Fruit fly (Drosophila melanogaster) whole organism, embryonic: ENCODE data around the gene path.
A peak's percentile ranks its signal among the peaks of the same experiment; 100 is the strongest.

ENCODE experiments used
- Abd-B ChIP-seq: fragments of 200-800 bp; sonication (Bioruptor generic); optimal IDR thresholded peaks from 2 replicates; lab custom pipeline; 2018; ENCODE audit warnings: missing biosample characterization, mild to moderate bottlenecking, missing genetic modification characterization, moderate library complexity
- Asciz ChIP-seq: fragments of 200-800 bp; sonication (Bioruptor generic); optimal IDR thresholded peaks from 2 replicates; lab custom pipeline; 2017; ENCODE audit warnings: missing biosample characterization, mild to moderate bottlenecking, missing genetic modification characterization, missing genetic modification reagents
- Bteb2 ChIP-seq: fragments of 200-800 bp; sonication (Bioruptor generic); optimal IDR thresholded peaks from 2 replicates; lab custom pipeline; 2016; ENCODE audit warnings: missing biosample characterization, missing genetic modification characterization
- CG10462 ChIP-seq: fragments of 200-800 bp; sonication (Bioruptor generic); optimal IDR thresholded peaks from 2 replicates; lab custom pipeline; 2016; ENCODE audit warnings: missing biosample characterization, missing genetic modification characterization
- CG10543 ChIP-seq: fragments of 200-800 bp; sonication (Bioruptor generic); optimal IDR thresholded peaks from 3 replicates; lab custom pipeline; 2017; ENCODE audit warnings: missing biosample characterization, mild to moderate bottlenecking, missing genetic modification characterization, moderate library complexity
- CG17361 ChIP-seq: fragments of 200-800 bp; sonication (Bioruptor generic); IDR thresholded peaks from 3 replicates; pipeline ENCODE4 v1.3.6; 2022; ENCODE audit warnings: missing biosample characterization, missing genetic modification characterization
- CG1792 ChIP-seq: fragments of 200-800 bp; sonication (Bioruptor generic); optimal IDR thresholded peaks from 2 replicates; lab custom pipeline; 2016; ENCODE audit warnings: missing biosample characterization, missing genetic modification characterization
- CG2889 ChIP-seq: fragments of 200-800 bp; sonication (Bioruptor generic); IDR thresholded peaks from 3 replicates; pipeline ENCODE4 v1.3.6; 2022; ENCODE audit warnings: missing biosample characterization, missing genetic modification characterization
- CG32772 ChIP-seq: fragments of 200-800 bp; sonication (Bioruptor generic); IDR thresholded peaks from 2 replicates; pipeline ENCODE4 v1.3.6; 2022; ENCODE audit warnings: missing biosample characterization, missing genetic modification characterization
- CG3407 ChIP-seq: fragments of 200-800 bp; sonication (Bioruptor generic); optimal IDR thresholded peaks from 2 replicates; lab custom pipeline; 2018; ENCODE audit warnings: missing biosample characterization, mild to moderate bottlenecking, missing genetic modification characterization
- CG42726 ChIP-seq: fragments of 200-800 bp; sonication (Bioruptor generic); IDR thresholded peaks from 2 replicates; pipeline ENCODE4 v1.3.6; 2022; ENCODE audit warnings: missing biosample characterization, missing genetic modification characterization; ENCODE audit not compliant: partially characterized antibody
- CG4328 ChIP-seq: fragments of 200-800 bp; sonication (Bioruptor generic); optimal IDR thresholded peaks from 3 replicates; lab custom pipeline; 2017; ENCODE audit warnings: missing biosample characterization, missing genetic modification reagents, missing genetic modification characterization
- CG43689 ChIP-seq: fragments of 200-800 bp; sonication (Bioruptor generic); IDR thresholded peaks from 2 replicates; pipeline ENCODE4 v1.3.6; 2022; ENCODE audit warnings: missing biosample characterization, missing genetic modification characterization
- CG5953 ChIP-seq: fragments of 200-800 bp; sonication (Bioruptor generic); IDR thresholded peaks from 2 replicates; pipeline ENCODE4 v1.3.6; 2022; ENCODE audit warnings: missing biosample characterization, missing genetic modification characterization
- CG6813 ChIP-seq: fragments of 200-800 bp; sonication (Bioruptor generic); optimal IDR thresholded peaks from 2 replicates; lab custom pipeline; 2017; ENCODE audit warnings: missing biosample characterization, missing genetic modification characterization, mild to moderate bottlenecking, moderate library complexity, missing genetic modification reagents
- CG7928 ChIP-seq: fragments of 200-800 bp; sonication (Bioruptor generic); optimal IDR thresholded peaks from 2 replicates; lab custom pipeline; 2017; ENCODE audit warnings: missing biosample characterization, mild to moderate bottlenecking, missing genetic modification characterization
- CoRest ChIP-seq: fragments of 200-800 bp; sonication (Bioruptor generic); optimal IDR thresholded peaks from 3 replicates; lab custom pipeline; 2018; ENCODE audit warnings: missing biosample characterization, mild to moderate bottlenecking, missing genetic modification characterization, moderate library complexity
- D19B ChIP-seq: fragments of 200-800 bp; sonication (Bioruptor generic); optimal IDR thresholded peaks from 2 replicates; lab custom pipeline; 2017; ENCODE audit warnings: missing biosample characterization, mild to moderate bottlenecking, missing genetic modification characterization
- Dip3 ChIP-seq: fragments of 200-800 bp; sonication (Bioruptor generic); optimal IDR thresholded peaks from 3 replicates; lab custom pipeline; 2016; ENCODE audit warnings: missing biosample characterization, missing genetic modification characterization
- HLHmδ ChIP-seq: fragments of 200-800 bp; sonication (Bioruptor generic); optimal IDR thresholded peaks from 2 replicates; lab custom pipeline; 2018; ENCODE audit warnings: missing biosample characterization, mild to moderate bottlenecking, missing genetic modification characterization, moderate library complexity
- Hey ChIP-seq: fragments of 200-800 bp; sonication (Bioruptor generic); optimal IDR thresholded peaks from 3 replicates; lab custom pipeline; 2018; ENCODE audit warnings: missing biosample characterization, mild to moderate bottlenecking, missing genetic modification characterization
- Hr3 ChIP-seq: fragments of 200-800 bp; sonication (Bioruptor generic); optimal IDR thresholded peaks from 3 replicates; lab custom pipeline; 2016; ENCODE audit warnings: missing biosample characterization, missing genetic modification characterization
- MTF-1 ChIP-seq: fragments of 200-800 bp; sonication (Bioruptor generic); optimal IDR thresholded peaks from 2 replicates; lab custom pipeline; 2018; ENCODE audit warnings: missing biosample characterization, mild to moderate bottlenecking, missing genetic modification characterization, borderline replicate concordance
- Xbp1 ChIP-seq: fragments of 200-800 bp; sonication (Bioruptor generic); optimal IDR thresholded peaks from 3 replicates; lab custom pipeline; 2016; ENCODE audit warnings: missing biosample characterization, mild to moderate bottlenecking, missing genetic modification characterization
- amos ChIP-seq: fragments of 200-800 bp; sonication (Bioruptor generic); IDR thresholded peaks from 2 replicates; pipeline ENCODE4 v1.3.6; 2022; ENCODE audit warnings: missing biosample characterization, missing genetic modification characterization; ENCODE audit not compliant: partially characterized antibody
- bbx ChIP-seq: fragments of 200-800 bp; sonication (Bioruptor generic); IDR thresholded peaks from 2 replicates; pipeline ENCODE4 v1.3.6; 2022; ENCODE audit warnings: missing biosample characterization, missing genetic modification characterization; ENCODE audit not compliant: partially characterized antibody
- bcd ChIP-seq: fragments of 200-800 bp; sonication (Bioruptor generic); optimal IDR thresholded peaks from 2 replicates; lab custom pipeline; 2017; ENCODE audit warnings: missing biosample characterization, mild to moderate bottlenecking, missing genetic modification characterization
- cato ChIP-seq: fragments of 200-800 bp; sonication (Bioruptor generic); optimal IDR thresholded peaks from 2 replicates; lab custom pipeline; 2016; ENCODE audit warnings: missing biosample characterization, missing genetic modification characterization, borderline replicate concordance
- corto ChIP-seq: fragments of 200-800 bp; sonication (Bioruptor generic); optimal IDR thresholded peaks from 2 replicates; lab custom pipeline; 2016; ENCODE audit warnings: missing biosample characterization, mild to moderate bottlenecking, missing genetic modification characterization, moderate library complexity
- dati ChIP-seq: fragments of 200-800 bp; sonication (Bioruptor generic); IDR thresholded peaks from 2 replicates; pipeline ENCODE4 v1.3.6; 2022; ENCODE audit warnings: missing biosample characterization, missing genetic modification characterization
- dmrt99B ChIP-seq: fragments of 200-800 bp; sonication (Bioruptor generic); optimal IDR thresholded peaks from 2 replicates; lab custom pipeline; 2018; ENCODE audit warnings: missing biosample characterization, mild to moderate bottlenecking, missing genetic modification characterization, moderate library complexity
- dpn ChIP-seq, 2 experiments: fragments of 200-800 bp; sonication (Bioruptor generic); optimal IDR thresholded peaks; 3 replicates each; lab custom pipeline; 2016; ENCODE audit warnings: missing biosample characterization in 2 of 2, missing genetic modification characterization in 2 of 2
- fd64A ChIP-seq: fragments of 200-800 bp; sonication (Bioruptor generic); optimal IDR thresholded peaks from 3 replicates; lab custom pipeline; 2018; ENCODE audit warnings: missing biosample characterization, mild to moderate bottlenecking, missing genetic modification characterization
- gce ChIP-seq: fragments of 200-800 bp; sonication (Bioruptor generic); IDR thresholded peaks from 3 replicates; pipeline ENCODE4 v1.3.6; 2022; ENCODE audit warnings: missing biosample characterization, missing genetic modification characterization
- gsb-n ChIP-seq: fragments of 200-800 bp; sonication (Bioruptor generic); optimal IDR thresholded peaks from 3 replicates; lab custom pipeline; 2018; ENCODE audit warnings: missing biosample characterization, mild to moderate bottlenecking, missing genetic modification characterization
- hb ChIP-seq: fragments of 200-800 bp; sonication (Bioruptor generic); IDR thresholded peaks from 3 replicates; pipeline ENCODE4 v1.3.6; 2022; ENCODE audit warnings: missing biosample characterization, missing genetic modification characterization; ENCODE audit not compliant: partially characterized antibody
- her ChIP-seq: fragments of 200-800 bp; sonication (Bioruptor generic); optimal IDR thresholded peaks from 2 replicates; lab custom pipeline; 2016; ENCODE audit warnings: missing biosample characterization, missing genetic modification characterization
- hth ChIP-seq: fragments of >200 bp; optimal IDR thresholded peaks from 2 replicates; lab custom pipeline; 2017; ENCODE audit warnings: inconsistent platforms
- jing ChIP-seq: fragments of 200-800 bp; sonication (Bioruptor generic); optimal IDR thresholded peaks from 2 replicates; lab custom pipeline; 2018; ENCODE audit warnings: missing biosample characterization, mild to moderate bottlenecking, missing genetic modification characterization
- org-1 ChIP-seq: fragments of 200-800 bp; sonication (Bioruptor generic); optimal IDR thresholded peaks from 2 replicates; lab custom pipeline; 2017; ENCODE audit warnings: missing biosample characterization, missing genetic modification characterization
- pb ChIP-seq: fragments of 200-800 bp; sonication (Bioruptor generic); optimal IDR thresholded peaks from 3 replicates; lab custom pipeline; 2016; ENCODE audit warnings: missing biosample characterization, missing genetic modification characterization
- sima ChIP-seq: fragments of 200-800 bp; sonication (Bioruptor generic); optimal IDR thresholded peaks from 2 replicates; lab custom pipeline; 2016; ENCODE audit warnings: missing biosample characterization, missing genetic modification characterization
- so ChIP-seq: fragments of 200-800 bp; sonication (Bioruptor generic); IDR thresholded peaks from 3 replicates; pipeline ENCODE4 v1.3.6; 2022; ENCODE audit warnings: missing biosample characterization, missing genetic modification characterization
- sob ChIP-seq: fragments of 200-800 bp; sonication (Bioruptor generic); IDR thresholded peaks from 2 replicates; pipeline ENCODE4 v1.3.6; 2022; ENCODE audit warnings: missing biosample characterization, missing genetic modification characterization
- ssp ChIP-seq: fragments of 200-800 bp; sonication (Bioruptor generic); IDR thresholded peaks from 2 replicates; pipeline ENCODE4 v1.3.6; 2022; ENCODE audit warnings: missing biosample characterization, missing genetic modification characterization
- stc ChIP-seq: fragments of 200-800 bp; sonication (Bioruptor generic); IDR thresholded peaks from 2 replicates; pipeline ENCODE4 v1.3.6; 2022; ENCODE audit warnings: missing biosample characterization, missing genetic modification characterization
- sug ChIP-seq: fragments of 200-800 bp; optimal IDR thresholded peaks from 2 replicates; lab custom pipeline; 2019; ENCODE audit warnings: missing biosample characterization, mild to moderate bottlenecking, missing genetic modification characterization, moderate library complexity
- tgo ChIP-seq: fragments of 200-800 bp; sonication (Bioruptor generic); IDR thresholded peaks from 3 replicates; pipeline ENCODE4 v1.3.6; 2022; ENCODE audit warnings: missing biosample characterization, missing genetic modification characterization
- zen ChIP-seq: fragments of 200-800 bp; sonication (Bioruptor generic); optimal IDR thresholded peaks from 3 replicates; lab custom pipeline; 2018; ENCODE audit warnings: missing biosample characterization, mild to moderate bottlenecking, missing genetic modification characterization, moderate library complexity
- zf30C ChIP-seq: fragments of 200-800 bp; sonication (Bioruptor generic); optimal IDR thresholded peaks from 3 replicates; lab custom pipeline; 2018; ENCODE audit warnings: missing biosample characterization, mild to moderate bottlenecking, missing genetic modification characterization

The path gene

DNA sequence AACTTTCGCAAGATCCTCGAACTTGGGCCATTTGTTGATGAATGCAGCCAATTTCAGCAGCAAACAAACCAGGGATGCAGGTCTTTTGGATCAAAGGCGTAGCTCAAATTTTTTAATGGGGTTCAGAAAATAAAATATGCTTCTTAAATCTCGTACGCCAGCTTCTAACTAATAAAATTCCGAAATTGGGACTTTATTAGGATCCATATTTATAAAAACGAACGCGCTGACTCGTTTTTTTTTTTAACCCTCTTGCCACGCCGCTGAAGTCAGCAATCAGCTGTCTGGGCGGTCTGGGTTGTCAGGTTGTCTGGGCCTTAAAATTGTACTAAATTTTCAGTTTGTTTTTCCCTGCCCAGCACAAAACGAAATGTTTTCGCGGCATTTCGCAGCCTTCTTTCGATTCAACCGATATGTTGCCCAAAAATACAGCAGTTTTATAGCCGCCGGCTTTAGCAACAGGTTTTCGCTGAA is 47.5 kb downstream of the path start, which contains the start of gene CG3437 (continued):
- TF ChIP-seq sima (GFP tag; lab: Kevin White, UChicago) (peak; percentile 97), gsb-n (peak; percentile 97), dati (GFP tag; lab: Robert Waterston, UW) (peak; percentile 99), pb (peak; percentile 98), CG7928 (GFP tag; lab: Kevin White, UChicago) (peak; percentile 96), Bteb2 (peak; percentile 98), gce (GFP tag; lab: Robert Waterston, UW) (peak; percentile 99), zf30C (GFP tag; lab: Kevin White, UChicago) (peak; percentile 40), CG5953 (GFP tag; lab: Robert Waterston, UW) (peak; percentile 98), hth (no peak), Dip3 (peak; percentile 99), Abd-B (GFP tag; lab: Kevin White, UChicago) (peak; percentile 99), stc (peak; percentile 99), dpn (GFP tag; optimal IDR thresholded peaks at IDR 0.05; lab: Kevin White, UChicago) (peak; percentile 99), CG10543 (GFP tag; lab: Kevin White, UChicago) (peak; percentile 97), CG42726 (GFP tag; lab: Robert Waterston, UW) (no peak), bcd (GFP tag; lab: Kevin White, UChicago) (peak; percentile 99), CG43689 (GFP tag; lab: Robert Waterston, UW) (peak; percentile 97), org-1 (GFP tag; lab: Kevin White, UChicago) (peak; percentile 98), hb (no peak), CG2889 (GFP tag; lab: Robert Waterston, UW) (peak; percentile 98), zen (tag; lab: Kevin White, UChicago) (peak; percentile 99), Xbp1 (GFP tag; lab: Kevin White, UChicago) (peak; percentile 99), amos (GFP tag; lab: Robert Waterston, UW) (peak; percentile 44; the same call in 1 of the 2 replicates), sug (tag; lab: Kevin White, UChicago) (peak; percentile 97), so (peak; percentile 99), sob (GFP tag; lab: Robert Waterston, UW) (peak; percentile 99), CG4328 (GFP tag; lab: Kevin White, UChicago) (peak; percentile 97), CG3407 (GFP tag; lab: Kevin White, UChicago) (peak; percentile 97), Hr3 (GFP tag; lab: Kevin White, UChicago) (peak; percentile 98), MTF-1 (peak; percentile 97), CG6813 (peak; percentile 99), CG32772 (GFP tag; lab: Robert Waterston, UW) (peak; percentile 100), Hey (tag; lab: Kevin White, UChicago) (peak; percentile 94), cato (GFP tag; lab: Kevin White, UChicago) (peak; percentile 97), fd64A (GFP tag; lab: Kevin White, UChicago) (peak; percentile 98), CoRest (tag; lab: Kevin White, UChicago) (peak; percentile 99), ssp (peak; percentile 95), D19B (GFP tag; lab: Kevin White, UChicago) (peak; percentile 94), her (peak; percentile 96), Asciz (GFP tag; lab: Kevin White, UChicago) (peak; percentile 98), bbx (GFP tag; lab: Robert Waterston, UW) (0 out of 2 replicates have a peak, but pooled peaks have one; percentile 44), jing (GFP tag; lab: Kevin White, UChicago) (peak; percentile 97), tgo (GFP tag; lab: Robert Waterston, UW) (peak; percentile 99), CG10462 (GFP tag; lab: Kevin White, UChicago) (peak; percentile 97), corto (peak; percentile 97), CG1792 (peak; percentile 97), CG17361 (GFP tag; lab: Robert Waterston, UW) (peak; percentile 99), dmrt99B (tag; lab: Kevin White, UChicago) (peak; percentile 98), HLHmδ (GFP tag; lab: Kevin White, UChicago) (no peak)
